Worm (Caenorhabditis elegans): ENCODE results near the gene plpp-1.1.

DNA sequence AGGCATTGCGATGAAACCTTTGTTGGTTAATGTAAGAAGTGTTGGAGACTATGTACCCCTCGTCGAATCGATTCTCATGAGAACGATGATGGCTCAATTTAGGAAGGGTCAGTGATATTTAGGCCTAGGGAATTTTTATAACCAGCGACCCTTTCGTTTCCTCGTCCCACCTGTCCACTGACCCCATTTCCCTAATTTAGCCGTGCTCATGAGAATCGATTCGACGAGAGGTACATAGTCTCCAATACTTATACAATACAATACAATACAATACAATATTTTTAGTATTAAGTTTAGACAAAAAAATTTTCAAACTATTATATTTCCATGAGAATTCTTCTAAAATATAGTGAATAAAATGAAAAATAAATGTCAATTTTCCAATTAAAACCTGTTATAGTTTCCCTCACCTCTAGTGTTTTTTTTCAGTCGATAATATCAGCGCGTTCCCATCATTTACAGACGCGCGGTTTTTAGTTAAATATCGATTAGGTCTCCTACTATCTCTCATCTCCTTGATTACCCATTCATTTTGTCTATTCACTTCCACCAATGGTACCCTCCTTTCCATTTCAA is 21.1 kb downstream of the plpp-1.1 start, which contains the start of the genes F53C3.11 and fbxb-103:
- TF ChIP-seq ces-1 (GFP tag; optimal IDR thresholded peaks at IDR 0.05) (no peak), lsy-2 (tag; optimal IDR thresholded peaks at IDR 0.05) (no peak), nhr-11 (tag; optimal IDR thresholded peaks at IDR 0.05) (no peak), dve-1 (tag; optimal IDR thresholded peaks at IDR 0.05; ENCODE audit: insufficient read depth) (no peak), ceh-28 (tag; optimal IDR thresholded peaks at IDR 0.05) (no peak), pqm-1 (tag; optimal IDR thresholded peaks at IDR 0.05) (no peak)
